Fruit fly (Drosophila melanogaster): ENCODE results near the gene CG7024.

Gene CG7024

DNA sequence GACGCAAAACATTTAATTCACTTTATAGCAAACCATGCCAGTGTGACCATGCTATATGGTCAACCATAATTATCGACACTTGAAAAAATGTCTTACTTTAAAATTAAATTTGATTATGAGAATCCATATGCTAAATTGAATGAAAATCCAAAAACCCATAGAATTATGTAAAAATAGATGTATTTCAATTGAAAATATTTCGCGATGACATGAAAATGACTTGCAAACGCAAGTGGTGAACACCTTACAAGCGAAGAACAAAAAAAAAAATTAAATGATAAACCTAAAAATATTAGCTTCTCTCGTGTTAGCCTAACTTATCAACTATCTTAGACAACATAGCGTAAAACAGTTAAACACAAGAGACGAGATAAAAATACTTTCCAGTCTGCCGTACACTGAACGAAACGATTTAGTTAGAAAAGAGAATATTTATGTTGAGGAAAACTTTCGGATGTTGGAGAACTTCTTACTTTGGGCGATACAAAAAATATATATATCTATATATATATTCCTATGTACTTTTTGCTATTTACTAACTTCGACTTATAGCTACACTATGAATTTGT, 25.2 kb upstream of the CG7024 start (continued):
- TF ChIP-seq HLH4C (GFP tag; IDR thresholded peaks at IDR 0.05; ENCODE audit: partially characterized antibody) (no peak), HmgD (GFP tag; optimal IDR thresholded peaks at IDR 0.05) (no peak), ato (GFP tag; IDR thresholded peaks at IDR 0.05; ENCODE audit: partially characterized antibody) (no peak), crol (GFP tag; IDR thresholded peaks at IDR 0.05) (no peak), otp (GFP tag; IDR thresholded peaks at IDR 0.05) (peak; percentile 60; the same call in 1 of the 3 replicates), Scr (GFP tag; IDR thresholded peaks at IDR 0.05; ENCODE audit: partially characterized antibody) (no peak), dmrt11E (tag; optimal IDR thresholded peaks at IDR 0.05) (peak; percentile 50), tio (GFP tag; optimal IDR thresholded peaks at IDR 0.05) (peak; percentile 67), HLHmδ (GFP tag; optimal IDR thresholded peaks at IDR 0.05) (no peak), CG4617 (GFP tag; optimal IDR thresholded peaks at IDR 0.05; ENCODE audit: borderline replicate concordance) (no peak), chn (GFP tag; optimal IDR thresholded peaks at IDR 0.05) (peak; percentile 48), Fer3 (tag; optimal IDR thresholded peaks at IDR 0.05) (peak; percentile 57), pros (GFP tag; optimal IDR thresholded peaks at IDR 0.05) (no peak), CG6791 (GFP tag; IDR thresholded peaks at IDR 0.05; ENCODE audit: partially characterized antibody) (no peak), scrt (GFP tag; optimal IDR thresholded peaks at IDR 0.05) (peak; percentile 15), Oaz (GFP tag; IDR thresholded peaks at IDR 0.05) (no peak), Six4 (GFP tag; optimal IDR thresholded peaks at IDR 0.05) (no peak), CG14050 (GFP tag; IDR thresholded peaks at IDR 0.05) (peak; percentile 47; the same call in 1 of the 3 replicates), cg (GFP tag; optimal IDR thresholded peaks at IDR 0.05) (no peak), CG16813 (GFP tag; IDR thresholded peaks at IDR 0.05; ENCODE audit: partially characterized antibody) (no peak), Hr51 (GFP tag; optimal IDR thresholded peaks at IDR 0.05) (peak; percentile 45 to 66), CG10462 (GFP tag; optimal IDR thresholded peaks at IDR 0.05) (peak; percentile 50), ems (GFP tag; optimal IDR thresholded peaks at IDR 0.05) (peak; percentile 48), CG12104 (GFP tag; optimal IDR thresholded peaks at IDR 0.05) (no peak), CG1529 (GFP tag; optimal IDR thresholded peaks at IDR 0.05) (no peak), Hr3 (GFP tag; optimal IDR thresholded peaks at IDR 0.05) (peak; percentile 46), tll (GFP tag; optimal IDR thresholded peaks at IDR 0.05) (no peak), YL-1 (GFP tag; optimal IDR thresholded peaks at IDR 0.05) (no peak), CG11085 (GFP tag; IDR thresholded peaks at IDR 0.05) (no peak), GATAe (GFP tag; conservative IDR thresholded peaks at IDR 0.05) (no peak), H2.0 (GFP tag; IDR thresholded peaks at IDR 0.05) (peak; percentile 51), luna (GFP tag; optimal IDR thresholded peaks at IDR 0.05) (no peak), Poxn (GFP tag; IDR thresholded peaks at IDR 0.05) (no peak), ab (GFP tag; optimal IDR thresholded peaks at IDR 0.05) (no peak), Nf-YC (tag; optimal IDR thresholded peaks at IDR 0.05) (no peak), CG3065 (GFP tag; optimal IDR thresholded peaks at IDR 0.05) (no peak), CG10274 (GFP tag; optimal IDR thresholded peaks at IDR 0.05) (no peak), so (GFP tag; IDR thresholded peaks at IDR 0.05) (no peak), Dp (GFP tag; optimal IDR thresholded peaks at IDR 0.05) (no peak), dimm (GFP tag; IDR thresholded peaks at IDR 0.05) (no peak), nau (GFP tag; optimal IDR thresholded peaks at IDR 0.05) (peak; percentile 10), cato (GFP tag; optimal IDR thresholded peaks at IDR 0.05; ENCODE audit: borderline replicate concordance) (peak; percentile 39), Taf1 (GFP tag; IDR thresholded peaks at IDR 0.05) (no peak; the same call in 1 of the 2 replicates), Lim3 (GFP tag; IDR thresholded peaks at IDR 0.05) (no peak), Mrtf (GFP tag; IDR thresholded peaks at IDR 0.05) (no peak), CG9876 (GFP tag; optimal IDR thresholded peaks at IDR 0.05) (no peak), CG4707 (GFP tag; optimal IDR thresholded peaks at IDR 0.05) (no peak), Jarid2 (GFP tag; optimal IDR thresholded peaks at IDR 0.05) (no peak), ftz-f1 (GFP tag; optimal IDR thresholded peaks at IDR 0.05) (no peak), CG12219 (GFP tag; optimal IDR thresholded peaks at IDR 0.05) (peak; percentile 47)

Data from whole organism, embryonic.